Worm (Caenorhabditis elegans) whole organism, young adult: ENCODE results near the gene mfsd-8.
A peak's percentile ranks its signal among the peaks of the same experiment; 100 is the strongest.

Source experiments
- B0261.1 ChIP-seq: sonication (generic microtip); optimal IDR thresholded peaks from 2 replicates; lab custom pipeline; 2016; ENCODE audit warnings: mild to moderate bottlenecking, missing genetic modification characterization, moderate library complexity, missing compliant biosample characterization
- B0336.3 ChIP-seq: fragments of 200-800 bp; sonication (Bioruptor generic); IDR thresholded peaks from 2 replicates; pipeline ENCODE4 v1.3.6; 2022; ENCODE audit warnings: missing genetic modification characterization, missing compliant biosample characterization
- C06A6.2 ChIP-seq: fragments of 200-800 bp; sonication (Bioruptor generic); conservative IDR thresholded peaks from 2 replicates; pipeline ENCODE4 v1.3.6; 2022; ENCODE audit warnings: missing genetic modification characterization, missing compliant biosample characterization
- C17E4.6 ChIP-seq: fragments of 200-800 bp; sonication (Bioruptor generic); IDR thresholded peaks from 2 replicates; pipeline ENCODE4 v1.3.6; 2022; ENCODE audit warnings: missing genetic modification reagents, missing genetic modification characterization, missing compliant biosample characterization
- F23B12.7 ChIP-seq: sonication (generic microtip); optimal IDR thresholded peaks from 2 replicates; lab custom pipeline; 2017; ENCODE audit warnings: missing genetic modification characterization, mild to moderate bottlenecking, missing compliant biosample characterization, antibody characterized with exemption, moderate library complexity; ENCODE audit not compliant: insufficient read depth
- F33H1.4 ChIP-seq: fragments of 200-800 bp; sonication (Bioruptor generic); IDR thresholded peaks from 2 replicates; pipeline ENCODE4 v1.3.6; 2022; ENCODE audit warnings: missing genetic modification reagents, missing genetic modification characterization, missing compliant biosample characterization
- F39B2.1 ChIP-seq: fragments of 200-800 bp; sonication (Bioruptor generic); IDR thresholded peaks from 2 replicates; pipeline ENCODE4 v1.3.6; 2022; ENCODE audit warnings: missing genetic modification reagents, missing genetic modification characterization, missing compliant biosample characterization
- K11D2.4 ChIP-seq: fragments of 200-800 bp; sonication (Bioruptor generic); IDR thresholded peaks from 2 replicates; pipeline ENCODE4 v1.3.6; 2022; ENCODE audit warnings: missing genetic modification reagents, missing genetic modification characterization, missing compliant biosample characterization
- K12H6.12 ChIP-seq: fragments of 200-800 bp; sonication (Bioruptor generic); optimal IDR thresholded peaks from 2 replicates; lab custom pipeline; 2018; ENCODE audit warnings: mild to moderate bottlenecking, missing genetic modification characterization, missing compliant biosample characterization
- T26A5.8 ChIP-seq: sonication (generic microtip); optimal IDR thresholded peaks from 2 replicates; lab custom pipeline; 2016; ENCODE audit warnings: missing genetic modification characterization, missing compliant biosample characterization
- Y53F4B.3 ChIP-seq: fragments of 200-800 bp; sonication (Bioruptor generic); IDR thresholded peaks from 2 replicates; pipeline ENCODE4 v1.3.6; 2022; ENCODE audit warnings: missing genetic modification reagents, missing genetic modification characterization, missing compliant biosample characterization
- Y53G8AR.9 ChIP-seq: fragments of 200-800 bp; sonication (Bioruptor generic); conservative IDR thresholded peaks from 2 replicates; pipeline ENCODE4 v1.3.6; 2022; ENCODE audit warnings: missing genetic modification reagents, missing genetic modification characterization, missing compliant biosample characterization
- Y79H2A.3 ChIP-seq: fragments of 200-800 bp; sonication (Bioruptor generic); conservative IDR thresholded peaks from 2 replicates; pipeline ENCODE4 v1.3.6; 2022; ENCODE audit warnings: missing genetic modification reagents, missing genetic modification characterization, missing compliant biosample characterization
- ZK185.1 ChIP-seq: sonication (generic microtip); optimal IDR thresholded peaks from 2 replicates; lab custom pipeline; 2016; ENCODE audit warnings: mild to moderate bottlenecking, missing genetic modification characterization, missing compliant biosample characterization; ENCODE audit not compliant: poor library complexity, severe bottlenecking
- attf-5 ChIP-seq: fragments of 200-800 bp; sonication (Bioruptor generic); optimal IDR thresholded peaks from 2 replicates; lab custom pipeline; 2018; ENCODE audit warnings: mild to moderate bottlenecking, missing genetic modification characterization, missing compliant biosample characterization
- attf-6 ChIP-seq: fragments of 200-800 bp; sonication (Bioruptor generic); IDR thresholded peaks from 2 replicates; pipeline ENCODE4 v1.3.6; 2022; ENCODE audit warnings: missing genetic modification reagents, missing genetic modification characterization, missing compliant biosample characterization
- bed-1 ChIP-seq: fragments of 200-800 bp; sonication (Bioruptor generic); IDR thresholded peaks from 2 replicates; pipeline ENCODE4 v1.3.6; 2022; ENCODE audit warnings: missing genetic modification reagents, missing genetic modification characterization, missing compliant biosample characterization
- cebp-1 ChIP-seq, 2 experiments: fragments of 200-800 bp in 1 of 2; sonication (Bioruptor generic) in 1 of 2; sonication (generic microtip) in 1 of 2; IDR thresholded peaks in 1 of 2; optimal IDR thresholded peaks in 1 of 2; 2 replicates each; pipeline versions ENCODE4 v1.3.6 to Lab custom; 2017 to 2022; ENCODE audit warnings: missing compliant biosample characterization in 2 of 2, missing genetic modification characterization in 2 of 2, mild to moderate bottlenecking in 1 of 2, missing genetic modification reagents in 1 of 2, moderate library complexity in 1 of 2
- ceh-100 ChIP-seq: fragments of 200-800 bp; sonication (Bioruptor generic); IDR thresholded peaks from 2 replicates; pipeline ENCODE4 v1.3.6; 2022; ENCODE audit warnings: missing genetic modification reagents, missing genetic modification characterization, missing compliant biosample characterization
- die-1 ChIP-seq: sonication (generic microtip); optimal IDR thresholded peaks from 2 replicates; lab custom pipeline; 2016; ENCODE audit warnings: missing genotype, mild to moderate bottlenecking, missing genetic modification characterization, missing compliant biosample characterization
- dpl-1 ChIP-seq: fragments of 150-350 bp; optimal IDR thresholded peaks from 2 replicates; lab custom pipeline; 2014; ENCODE audit warnings: missing biosample characterization, missing genetic modification reagents, missing genetic modification characterization
- efl-1 ChIP-seq: fragments of 150-350 bp; optimal IDR thresholded peaks from 2 replicates; lab custom pipeline; 2014; ENCODE audit warnings: missing biosample characterization, missing genetic modification reagents, missing genetic modification characterization
- egrh-3 ChIP-seq: fragments of 200-800 bp; sonication (Bioruptor generic); IDR thresholded peaks from 2 replicates; pipeline ENCODE4 v1.3.6; 2022; ENCODE audit warnings: missing genetic modification reagents, missing genetic modification characterization, missing compliant biosample characterization
- ekl-4 ChIP-seq: fragments of 200-800 bp; sonication (Bioruptor generic); IDR thresholded peaks from 2 replicates; pipeline ENCODE4 v1.3.6; 2022; ENCODE audit warnings: missing genetic modification reagents, missing genetic modification characterization, missing compliant biosample characterization
- gei-17 ChIP-seq: fragments of 200-800 bp; sonication (Bioruptor generic); optimal IDR thresholded peaks from 2 replicates; lab custom pipeline; 2018; ENCODE audit warnings: mild to moderate bottlenecking, missing genetic modification characterization, missing compliant biosample characterization
- hlh-26 ChIP-seq: fragments of 200-800 bp; sonication (Bioruptor generic); conservative IDR thresholded peaks from 2 replicates; pipeline ENCODE4 v1.3.6; 2022; ENCODE audit warnings: missing genetic modification reagents, missing genetic modification characterization, missing compliant biosample characterization
- hmg-1.2 ChIP-seq: fragments of 200-800 bp; sonication (Bioruptor generic); IDR thresholded peaks from 2 replicates; pipeline ENCODE4 v1.3.6; 2022; ENCODE audit warnings: missing genetic modification reagents, missing genetic modification characterization, missing compliant biosample characterization
- hrde-1 ChIP-seq: sonication (generic microtip); optimal IDR thresholded peaks from 2 replicates; lab custom pipeline; 2016; ENCODE audit warnings: missing genetic modification characterization, mild to moderate bottlenecking, missing compliant biosample characterization, moderate library complexity, missing genotype, missing genetic modification reagents, borderline replicate concordance
- lin-35 ChIP-seq, 3 experiments: fragments of 150-350 bp in 2 of 3; sonication (generic microtip) in 1 of 3; optimal IDR thresholded peaks; 2 replicates each; lab custom pipeline; 2014 to 2018; ENCODE audit warnings: missing biosample characterization in 3 of 3, missing genetic modification characterization in 3 of 3, missing genetic modification reagents in 3 of 3
- lin-40 ChIP-seq: sonication (generic microtip); optimal IDR thresholded peaks from 2 replicates; lab custom pipeline; 2016; ENCODE audit warnings: missing genetic modification characterization, mild to moderate bottlenecking, missing compliant biosample characterization, missing genotype, missing genetic modification reagents
- lin-54 ChIP-seq: fragments of 200-800 bp; sonication (Bioruptor generic); optimal IDR thresholded peaks from 2 replicates; lab custom pipeline; 2018; ENCODE audit warnings: mild to moderate bottlenecking, missing genetic modification characterization, missing compliant biosample characterization
- madf-6 ChIP-seq: fragments of 200-800 bp; sonication (Bioruptor generic); IDR thresholded peaks from 2 replicates; pipeline ENCODE4 v1.3.6; 2022; ENCODE audit warnings: missing genetic modification reagents, missing genetic modification characterization, missing compliant biosample characterization
- mcd-1 ChIP-seq: fragments of 200-800 bp; sonication (Bioruptor generic); IDR thresholded peaks from 2 replicates; pipeline ENCODE4 v1.3.6; 2022; ENCODE audit warnings: missing genetic modification reagents, missing genetic modification characterization, missing compliant biosample characterization
- nhr-179 ChIP-seq: sonication (generic microtip); optimal IDR thresholded peaks from 2 replicates; lab custom pipeline; 2016; ENCODE audit warnings: mild to moderate bottlenecking, missing genetic modification characterization, missing compliant biosample characterization
- nhr-80 ChIP-seq: sonication (generic microtip); optimal IDR thresholded peaks from 2 replicates; lab custom pipeline; 2016; ENCODE audit warnings: missing genetic modification characterization, missing compliant biosample characterization
- nhr-90 ChIP-seq: sonication (generic microtip); optimal IDR thresholded peaks from 2 replicates; lab custom pipeline; 2016; ENCODE audit warnings: missing genotype, mild to moderate bottlenecking, missing genetic modification characterization, missing compliant biosample characterization
- rcor-1 ChIP-seq: fragments of 200-800 bp; sonication (Bioruptor generic); IDR thresholded peaks from 2 replicates; pipeline ENCODE4 v1.3.6; 2022; ENCODE audit warnings: missing genetic modification reagents, missing genetic modification characterization, missing compliant biosample characterization
- sea-2 ChIP-seq: fragments of 200-800 bp; sonication (Bioruptor generic); IDR thresholded peaks from 2 replicates; pipeline ENCODE4 v1.3.6; 2022; ENCODE audit warnings: missing genetic modification characterization, missing compliant biosample characterization
- snpc-3.4 ChIP-seq: sonication (generic microtip); optimal IDR thresholded peaks from 2 replicates; lab custom pipeline; 2017; ENCODE audit warnings: missing genetic modification characterization, mild to moderate bottlenecking, missing compliant biosample characterization, antibody characterized with exemption, moderate library complexity, missing genotype, missing genetic modification reagents
- somi-1 ChIP-seq: fragments of 200-800 bp; sonication (Bioruptor generic); optimal IDR thresholded peaks from 2 replicates; lab custom pipeline; 2018; ENCODE audit warnings: mild to moderate bottlenecking, missing genetic modification characterization, missing compliant biosample characterization
- tbp1 ChIP-seq: fragments of 200-800 bp; sonication (Bioruptor generic); optimal IDR thresholded peaks from 2 replicates; lab custom pipeline; 2018; ENCODE audit warnings: mild to moderate bottlenecking, missing genetic modification characterization, missing compliant biosample characterization
- tlf-1 ChIP-seq: fragments of 200-800 bp; sonication (Bioruptor generic); optimal IDR thresholded peaks from 2 replicates; lab custom pipeline; 2018; ENCODE audit warnings: mild to moderate bottlenecking, missing genetic modification characterization, missing compliant biosample characterization
- unc-62 ChIP-seq: fragments of 150-350 bp; optimal IDR thresholded peaks from 2 replicates; lab custom pipeline; 2014; ENCODE audit warnings: missing biosample characterization, missing genetic modification reagents, missing genetic modification characterization
- ztf-18 ChIP-seq: sonication (generic microtip); optimal IDR thresholded peaks from 2 replicates; lab custom pipeline; 2016; ENCODE audit warnings: missing genotype, mild to moderate bottlenecking, missing genetic modification characterization, missing compliant biosample characterization
- ztf-26 ChIP-seq: sonication (generic microtip); optimal IDR thresholded peaks from 2 replicates; lab custom pipeline; 2017; ENCODE audit warnings: missing genetic modification characterization, missing compliant biosample characterization
- ztf-3 ChIP-seq: fragments of 200-800 bp; sonication (Bioruptor generic); optimal IDR thresholded peaks from 2 replicates; lab custom pipeline; 2018; ENCODE audit warnings: mild to moderate bottlenecking, missing genetic modification characterization, missing compliant biosample characterization

Gene mfsd-8

DNA sequence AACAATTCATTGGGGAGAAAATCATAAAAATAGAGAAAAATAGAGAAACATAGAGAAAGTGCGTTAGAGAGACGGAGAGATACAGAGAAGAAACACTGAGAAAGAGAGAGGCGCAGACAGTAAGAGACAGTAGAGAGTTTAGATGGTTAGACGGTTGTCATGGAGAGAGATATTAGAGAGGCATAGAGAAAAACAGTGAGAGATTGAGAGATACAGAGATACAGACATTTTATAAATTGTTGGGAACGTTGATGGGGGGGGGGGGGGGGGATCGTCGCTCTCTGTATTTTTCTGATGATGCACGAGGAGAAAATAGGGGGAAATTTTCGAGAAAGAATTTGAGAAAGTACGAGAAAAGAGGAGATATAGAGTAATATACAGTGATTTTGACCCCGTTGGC is 2.8 kb upstream of the mfsd-8 start:
- TF ChIP-seq tlf-1 (GFP tag; lab: Kevin White, UChicago) (peak; percentile 0), lin-54 (GFP tag; lab: Kevin White, UChicago) (peak; percentile 50), K11D2.4 (peak; percentile 80), C06A6.2 (GFP tag; lab: Robert Waterston, UW) (peak; percentile 77), bed-1 (GFP tag; lab: Robert Waterston, UW) (no peak), nhr-80 (tag; lab: Kevin White, UChicago) (peak; percentile 14), C17E4.6 (GFP tag; lab: Robert Waterston, UW) (no peak), attf-6 (GFP tag; lab: Robert Waterston, UW) (no peak), lin-35 (GFP tag; optimal IDR thresholded peaks at IDR 0.05; lab: Kevin White, UChicago) (peak in 1 of 3 experiments; percentile 56), B0336.3 (peak; percentile 46; the same call in 1 of the 2 replicates), somi-1 (peak; percentile 84), mcd-1 (GFP tag; lab: Robert Waterston, UW) (peak; percentile 56), hmg-1.2 (GFP tag; lab: Robert Waterston, UW) (peak; percentile 98), K12H6.12 (tag; lab: Kevin White, UChicago) (peak; percentile 34), egrh-3 (peak; percentile 53), Y53F4B.3 (GFP tag; lab: Robert Waterston, UW) (no peak), tbp1 (GFP tag; lab: Kevin White, UChicago) (peak; percentile 43), lin-40 (peak; percentile 88), ztf-3 (GFP tag; lab: Kevin White, UChicago) (no peak), Y79H2A.3 (GFP tag; lab: Robert Waterston, UW) (no peak), Y53G8AR.9 (no peak), gei-17 (GFP tag; lab: Kevin White, UChicago) (peak; percentile 6), T26A5.8 (tag; lab: Kevin White, UChicago) (no peak), attf-5 (GFP tag; lab: Kevin White, UChicago) (peak; percentile 62), ztf-26 (tag; lab: Kevin White, UChicago) (peak; percentile 91), ekl-4 (0 out of 2 replicates have a peak, but pooled peaks have one; percentile 59), cebp-1 (GFP tag; IDR thresholded peaks at IDR 0.05; lab: Robert Waterston, UW) (no peak), cebp-1 (tag; optimal IDR thresholded peaks at IDR 0.05; lab: Kevin White, UChicago) (peak; percentile 69)

ce11 chrIII:3294283-3294793 is 12.2 kb downstream of the mfsd-8 start, which contains the start of the genes Y53G8AR.8 and Y53G8AR.6:
Gene Y53G8AR.8, minus strand, starts transcription at chrIII:3294330.
Gene Y53G8AR.6, plus strand, starts transcription at chrIII:3294743.
- TF ChIP-seq B0261.1 (tag; lab: Kevin White, UChicago) (no peak), ZK185.1 (no peak), F39B2.1 (no peak), ekl-4 (no peak), dpl-1 (GFP tag; lab: Kevin White, UChicago) (no peak), hrde-1 (tag; lab: Kevin White, UChicago) (no peak), die-1 (tag; lab: Kevin White, UChicago) (no peak), F33H1.4 (GFP tag; lab: Robert Waterston, UW) (peak; percentile 79), B0336.3 (no peak), snpc-3.4 (tag; lab: Kevin White, UChicago) (no peak), attf-6 (GFP tag; lab: Robert Waterston, UW) (no peak), rcor-1 (0 out of 2 replicates have a peak, but pooled peaks have one; percentile 12), efl-1 (GFP tag; lab: Kevin White, UChicago) (peak; percentile 35), tlf-1 (GFP tag; lab: Kevin White, UChicago) (no peak), unc-62 (GFP tag; lab: Kevin White, UChicago) (no peak), nhr-179 (tag; lab: Kevin White, UChicago) (no peak), hmg-1.2 (GFP tag; lab: Robert Waterston, UW) (peak; percentile 98), F23B12.7 (no peak), ztf-18 (tag; lab: Kevin White, UChicago) (no peak), madf-6 (GFP tag; lab: Robert Waterston, UW) (peak; percentile 45; the same call in 1 of the 2 replicates), Y79H2A.3 (GFP tag; lab: Robert Waterston, UW) (no peak), ceh-100 (GFP tag; lab: Robert Waterston, UW) (no peak), sea-2 (GFP tag; lab: Robert Waterston, UW) (no peak), lin-54 (GFP tag; lab: Kevin White, UChicago) (peak; percentile 43), nhr-90 (tag; lab: Kevin White, UChicago) (no peak), hlh-26 (GFP tag; lab: Robert Waterston, UW) (no peak)
